Worm (Caenorhabditis elegans) whole organism, young adult: Measurements from ENCODE around the gene ztf-30.

ENCODE experiments used
- B0035.1 ChIP-seq: sonication (generic microtip); optimal IDR thresholded peaks from 2 replicates; lab custom pipeline; 2016; ENCODE audit warnings: missing genetic modification characterization, mild to moderate bottlenecking, missing compliant biosample characterization, missing genotype, missing genetic modification reagents
- C06A6.2 ChIP-seq: fragments of 200-800 bp; sonication (Bioruptor generic); conservative IDR thresholded peaks from 2 replicates; pipeline ENCODE4 v1.3.6; 2022; ENCODE audit warnings: missing genetic modification characterization, missing compliant biosample characterization
- F23B12.7 ChIP-seq: sonication (generic microtip); optimal IDR thresholded peaks from 2 replicates; lab custom pipeline; 2017; ENCODE audit warnings: missing genetic modification characterization, mild to moderate bottlenecking, missing compliant biosample characterization, antibody characterized with exemption, moderate library complexity; ENCODE audit not compliant: insufficient read depth
- F33H1.4 ChIP-seq: fragments of 200-800 bp; sonication (Bioruptor generic); IDR thresholded peaks from 2 replicates; pipeline ENCODE4 v1.3.6; 2022; ENCODE audit warnings: missing genetic modification reagents, missing genetic modification characterization, missing compliant biosample characterization
- F52B5.7 ChIP-seq: sonication (generic microtip); optimal IDR thresholded peaks from 2 replicates; lab custom pipeline; 2016; ENCODE audit warnings: mild to moderate bottlenecking, missing genetic modification characterization, missing compliant biosample characterization
- F55B11.4 ChIP-seq: sonication (generic microtip); optimal IDR thresholded peaks from 2 replicates; lab custom pipeline; 2016; ENCODE audit warnings: missing compliant biosample characterization, missing genetic modification characterization, borderline replicate concordance; ENCODE audit not compliant: insufficient read depth
- F57C9.4 ChIP-seq: sonication (generic microtip); optimal IDR thresholded peaks from 2 replicates; lab custom pipeline; 2017; ENCODE audit warnings: mild to moderate bottlenecking, missing genetic modification characterization, missing compliant biosample characterization
- K12H6.12 ChIP-seq: fragments of 200-800 bp; sonication (Bioruptor generic); optimal IDR thresholded peaks from 2 replicates; lab custom pipeline; 2018; ENCODE audit warnings: mild to moderate bottlenecking, missing genetic modification characterization, missing compliant biosample characterization
- T07F8.4 ChIP-seq: sonication (generic microtip); optimal IDR thresholded peaks from 2 replicates; lab custom pipeline; 2016; ENCODE audit warnings: mild to moderate bottlenecking, missing genetic modification characterization, moderate library complexity, missing compliant biosample characterization
- Y53G8AR.9 ChIP-seq: fragments of 200-800 bp; sonication (Bioruptor generic); conservative IDR thresholded peaks from 2 replicates; pipeline ENCODE4 v1.3.6; 2022; ENCODE audit warnings: missing genetic modification reagents, missing genetic modification characterization, missing compliant biosample characterization
- Y67H2A.10 ChIP-seq: fragments of 200-800 bp; sonication (Bioruptor generic); conservative IDR thresholded peaks from 2 replicates; pipeline ENCODE4 v1.3.6; 2022; ENCODE audit warnings: missing genetic modification reagents, missing genetic modification characterization, missing compliant biosample characterization
- ama-1 ChIP-seq, 3 experiments: fragments of 150-350 bp in 1 of 3; sonication (generic microtip) in 2 of 3; optimal IDR thresholded peaks; 2 replicates each; lab custom pipeline; 2014 to 2018; ENCODE audit warnings: missing biosample characterization in 2 of 3, missing genetic modification characterization in 2 of 3, missing genetic modification reagents in 2 of 3
- athp-1 ChIP-seq: sonication (generic microtip); optimal IDR thresholded peaks from 2 replicates; lab custom pipeline; 2017; ENCODE audit warnings: mild to moderate bottlenecking, missing genetic modification characterization, missing compliant biosample characterization
- attf-3 ChIP-seq: fragments of 200-800 bp; sonication (Bioruptor generic); conservative IDR thresholded peaks from 2 replicates; pipeline ENCODE4 v1.3.6; 2022; ENCODE audit warnings: missing genetic modification reagents, missing genetic modification characterization, missing compliant biosample characterization
- bed-1 ChIP-seq: fragments of 200-800 bp; sonication (Bioruptor generic); IDR thresholded peaks from 2 replicates; pipeline ENCODE4 v1.3.6; 2022; ENCODE audit warnings: missing genetic modification reagents, missing genetic modification characterization, missing compliant biosample characterization
- ccch-3 ChIP-seq: fragments of 200-800 bp; sonication (Bioruptor generic); optimal IDR thresholded peaks from 2 replicates; lab custom pipeline; 2018; ENCODE audit warnings: mild to moderate bottlenecking, missing genetic modification characterization, missing compliant biosample characterization
- ceh-79 ChIP-seq: sonication (generic microtip); optimal IDR thresholded peaks from 2 replicates; lab custom pipeline; 2017; ENCODE audit warnings: mild to moderate bottlenecking, missing genetic modification characterization, missing compliant biosample characterization
- ceh-91 ChIP-seq: fragments of 200-800 bp; sonication (Bioruptor generic); IDR thresholded peaks from 2 replicates; pipeline ENCODE4 v1.3.6; 2022; ENCODE audit warnings: missing genetic modification reagents, missing genetic modification characterization, missing compliant biosample characterization
- die-1 ChIP-seq: sonication (generic microtip); optimal IDR thresholded peaks from 2 replicates; lab custom pipeline; 2016; ENCODE audit warnings: missing genotype, mild to moderate bottlenecking, missing genetic modification characterization, missing compliant biosample characterization
- dox-1 ChIP-seq: fragments of 200-800 bp; sonication (Bioruptor generic); IDR thresholded peaks from 2 replicates; pipeline ENCODE4 v1.3.6; 2022; ENCODE audit warnings: missing genetic modification reagents, missing genetic modification characterization, missing compliant biosample characterization
- egl-18 ChIP-seq: fragments of 200-800 bp; sonication (Bioruptor generic); IDR thresholded peaks from 2 replicates; pipeline ENCODE4 v1.3.6; 2022; ENCODE audit warnings: missing genetic modification reagents, missing genetic modification characterization, missing compliant biosample characterization
- ekl-4 ChIP-seq: fragments of 200-800 bp; sonication (Bioruptor generic); IDR thresholded peaks from 2 replicates; pipeline ENCODE4 v1.3.6; 2022; ENCODE audit warnings: missing genetic modification reagents, missing genetic modification characterization, missing compliant biosample characterization
- gei-17 ChIP-seq: fragments of 200-800 bp; sonication (Bioruptor generic); optimal IDR thresholded peaks from 2 replicates; lab custom pipeline; 2018; ENCODE audit warnings: mild to moderate bottlenecking, missing genetic modification characterization, missing compliant biosample characterization
- hlh-12 ChIP-seq: sonication (generic microtip); optimal IDR thresholded peaks from 2 replicates; lab custom pipeline; 2016; ENCODE audit warnings: missing genetic modification characterization, missing compliant biosample characterization
- hmg-1.2 ChIP-seq: fragments of 200-800 bp; sonication (Bioruptor generic); IDR thresholded peaks from 2 replicates; pipeline ENCODE4 v1.3.6; 2022; ENCODE audit warnings: missing genetic modification reagents, missing genetic modification characterization, missing compliant biosample characterization
- hmg-20 ChIP-seq: fragments of 200-800 bp; sonication (Bioruptor generic); IDR thresholded peaks from 2 replicates; pipeline ENCODE4 v1.3.6; 2022; ENCODE audit warnings: missing genetic modification reagents, missing genetic modification characterization, missing compliant biosample characterization
- lag-1 ChIP-seq: fragments of 200-800 bp; sonication (Bioruptor generic); IDR thresholded peaks from 2 replicates; pipeline ENCODE4 v1.3.6; 2022; ENCODE audit warnings: missing genetic modification reagents, missing genetic modification characterization, missing compliant biosample characterization
- let-526 ChIP-seq: fragments of 200-800 bp; sonication (Bioruptor generic); IDR thresholded peaks from 2 replicates; pipeline ENCODE4 v1.3.6; 2022; ENCODE audit warnings: missing genetic modification reagents, missing genetic modification characterization, missing compliant biosample characterization
- let-607 ChIP-seq, 2 experiments: fragments of 200-800 bp in 1 of 2; sonication (Bioruptor generic) in 1 of 2; sonication (generic microtip) in 1 of 2; optimal IDR thresholded peaks; 2 replicates each; lab custom pipeline; 2016 to 2018; ENCODE audit warnings: mild to moderate bottlenecking in 2 of 2, missing compliant biosample characterization in 2 of 2, missing genetic modification characterization in 2 of 2, moderate library complexity in 2 of 2, missing genotype in 1 of 2
- lir-1 ChIP-seq: fragments of 200-800 bp; sonication (Bioruptor generic); conservative IDR thresholded peaks from 2 replicates; pipeline ENCODE4 v1.3.6; 2022; ENCODE audit warnings: missing genetic modification reagents, missing genetic modification characterization, missing compliant biosample characterization
- nfya-1 ChIP-seq: sonication (generic microtip); optimal IDR thresholded peaks from 2 replicates; lab custom pipeline; 2017; ENCODE audit warnings: antibody characterized with exemption, missing compliant biosample characterization, missing genetic modification characterization, borderline replicate concordance; ENCODE audit not compliant: insufficient read depth
- nfya-2 ChIP-seq: fragments of 200-800 bp; sonication (Bioruptor generic); IDR thresholded peaks from 2 replicates; pipeline ENCODE4 v1.3.6; 2022; ENCODE audit warnings: missing genetic modification reagents, missing genetic modification characterization, missing compliant biosample characterization
- nfyb-1 ChIP-seq: fragments of 200-800 bp; sonication (Bioruptor generic); IDR thresholded peaks from 2 replicates; pipeline ENCODE4 v1.3.6; 2022; ENCODE audit warnings: missing genetic modification reagents, missing genetic modification characterization, missing compliant biosample characterization
- nhr-120 ChIP-seq: fragments of 200-800 bp; sonication (Bioruptor generic); IDR thresholded peaks from 2 replicates; pipeline ENCODE4 v1.3.6; 2022; ENCODE audit warnings: missing genetic modification characterization, missing compliant biosample characterization
- nhr-27 ChIP-seq: fragments of 200-800 bp; sonication (Bioruptor generic); optimal IDR thresholded peaks from 2 replicates; lab custom pipeline; 2018; ENCODE audit warnings: mild to moderate bottlenecking, missing genetic modification characterization, moderate library complexity, missing compliant biosample characterization
- rcor-1 ChIP-seq: fragments of 200-800 bp; sonication (Bioruptor generic); IDR thresholded peaks from 2 replicates; pipeline ENCODE4 v1.3.6; 2022; ENCODE audit warnings: missing genetic modification reagents, missing genetic modification characterization, missing compliant biosample characterization
- rec-8 ChIP-seq, 2 experiments: sonication (generic microtip); optimal IDR thresholded peaks; 2 replicates each; lab custom pipeline; 2016; ENCODE audit warnings: mild to moderate bottlenecking in 2 of 2, missing genetic modification characterization in 2 of 2, missing genetic modification reagents in 2 of 2, missing genotype in 2 of 2, missing biosample characterization in 1 of 2, missing compliant biosample characterization in 1 of 2, moderate library complexity in 1 of 2
- sdz-38 ChIP-seq: sonication (generic microtip); optimal IDR thresholded peaks from 2 replicates; lab custom pipeline; 2016; ENCODE audit warnings: missing genotype, missing genetic modification characterization, missing compliant biosample characterization
- sea-2 ChIP-seq: fragments of 200-800 bp; sonication (Bioruptor generic); IDR thresholded peaks from 2 replicates; pipeline ENCODE4 v1.3.6; 2022; ENCODE audit warnings: missing genetic modification characterization, missing compliant biosample characterization
- snpc-3.4 ChIP-seq: sonication (generic microtip); optimal IDR thresholded peaks from 2 replicates; lab custom pipeline; 2017; ENCODE audit warnings: missing genetic modification characterization, mild to moderate bottlenecking, missing compliant biosample characterization, antibody characterized with exemption, moderate library complexity, missing genotype, missing genetic modification reagents
- somi-1 ChIP-seq: fragments of 200-800 bp; sonication (Bioruptor generic); optimal IDR thresholded peaks from 2 replicates; lab custom pipeline; 2018; ENCODE audit warnings: mild to moderate bottlenecking, missing genetic modification characterization, missing compliant biosample characterization
- sptf-2 ChIP-seq: fragments of 200-800 bp; sonication (Bioruptor generic); optimal IDR thresholded peaks from 2 replicates; lab custom pipeline; 2018; ENCODE audit warnings: mild to moderate bottlenecking, missing genetic modification characterization, missing compliant biosample characterization
- tlf-1 ChIP-seq: fragments of 200-800 bp; sonication (Bioruptor generic); optimal IDR thresholded peaks from 2 replicates; lab custom pipeline; 2018; ENCODE audit warnings: mild to moderate bottlenecking, missing genetic modification characterization, missing compliant biosample characterization
- zim-3 ChIP-seq: sonication (generic microtip); optimal IDR thresholded peaks from 2 replicates; lab custom pipeline; 2017; ENCODE audit warnings: mild to moderate bottlenecking, missing genetic modification characterization, moderate library complexity, missing compliant biosample characterization
- ztf-22 ChIP-seq: fragments of 200-800 bp; sonication (Bioruptor generic); optimal IDR thresholded peaks from 2 replicates; lab custom pipeline; 2018; ENCODE audit warnings: mild to moderate bottlenecking, missing genetic modification characterization, moderate library complexity, missing compliant biosample characterization
- ztf-26 ChIP-seq: sonication (generic microtip); optimal IDR thresholded peaks from 2 replicates; lab custom pipeline; 2017; ENCODE audit warnings: missing genetic modification characterization, missing compliant biosample characterization
- ztf-28 ChIP-seq: fragments of 200-800 bp; sonication (Bioruptor generic); IDR thresholded peaks from 2 replicates; pipeline ENCODE4 v1.3.6; 2022; ENCODE audit warnings: missing genetic modification reagents, missing genetic modification characterization, missing compliant biosample characterization

The ztf-30 gene

ce11 chrIII:8646021-8646420, 48.4 kb upstream of the ztf-30 start (continued):
- TF ChIP-seq bed-1 (no peak), nfya-2 (GFP tag; lab: Robert Waterston, UW) (no peak), ztf-26 (no peak), F55B11.4 (no peak), attf-3 (GFP tag; lab: Robert Waterston, UW) (no peak), ztf-28 (GFP tag; lab: Robert Waterston, UW) (0 out of 2 replicates have a peak, but pooled peaks have one; percentile 8), F23B12.7 (tag; lab: Kevin White, UChicago) (peak; percentile 39), rcor-1 (no peak), die-1 (peak; percentile 80), ceh-79 (tag; lab: Kevin White, UChicago) (no peak), ama-1 (optimal IDR thresholded peaks at IDR 0.05; lab: Kevin White, UChicago) (no peak), ama-1 (GFP tag; optimal IDR thresholded peaks at IDR 0.05; lab: Kevin White, UChicago) (peak in 1 of 2 experiments; percentile 28), snpc-3.4 (peak; percentile 71), nhr-27 (tag; lab: Kevin White, UChicago) (no peak), lir-1 (no peak), sptf-2 (GFP tag; lab: Kevin White, UChicago) (no peak), gei-17 (GFP tag; lab: Kevin White, UChicago) (no peak), sea-2 (no peak), zim-3 (tag; lab: Kevin White, UChicago) (peak; percentile 55), nhr-120 (GFP tag; lab: Robert Waterston, UW) (no peak), C06A6.2 (GFP tag; lab: Robert Waterston, UW) (no peak), hmg-1.2 (GFP tag; lab: Robert Waterston, UW) (peak; percentile 56), F33H1.4 (GFP tag; lab: Robert Waterston, UW) (peak; percentile 21; the same call in 1 of the 2 replicates), dox-1 (GFP tag; lab: Robert Waterston, UW) (no peak), ekl-4 (GFP tag; lab: Robert Waterston, UW) (peak; percentile 54; the same call in 1 of the 2 replicates), Y53G8AR.9 (GFP tag; lab: Robert Waterston, UW) (0 out of 2 replicates have a peak, but pooled peaks have one; percentile 23), hmg-20 (GFP tag; lab: Robert Waterston, UW) (no peak), F52B5.7 (tag; lab: Kevin White, UChicago) (no peak), nfyb-1 (GFP tag; lab: Robert Waterston, UW) (no peak), egl-18 (GFP tag; lab: Robert Waterston, UW) (no peak), sdz-38 (tag; lab: Kevin White, UChicago) (no peak), nfya-1 (tag; lab: Kevin White, UChicago) (no peak), tlf-1 (no peak), somi-1 (GFP tag; lab: Kevin White, UChicago) (no peak), T07F8.4 (peak; percentile 25), let-526 (GFP tag; lab: Robert Waterston, UW) (0 out of 2 replicates have a peak, but pooled peaks have one; percentile 19), K12H6.12 (tag; lab: Kevin White, UChicago) (no peak), ztf-22 (GFP tag; lab: Kevin White, UChicago) (no peak), B0035.1 (no peak), hlh-12 (tag; lab: Kevin White, UChicago) (no peak), Y67H2A.10 (GFP tag; lab: Robert Waterston, UW) (no peak), let-607 (tag; optimal IDR thresholded peaks at IDR 0.05; lab: Kevin White, UChicago) (peak in 1 of 2 experiments; percentile 12), ccch-3 (GFP tag; lab: Kevin White, UChicago) (no peak), athp-1 (tag; lab: Kevin White, UChicago) (peak; percentile 34), rec-8 (tag; optimal IDR thresholded peaks at IDR 0.05; lab: Kevin White, UChicago) (peak in 1 of 2 experiments; percentile 35), ceh-91 (GFP tag; lab: Robert Waterston, UW) (no peak), F57C9.4 (tag; lab: Kevin White, UChicago) (no peak), lag-1 (GFP tag; lab: Robert Waterston, UW) (no peak)
